Worm (Caenorhabditis elegans) whole organism, L3 larva: ENCODE measurements around the gene C36H8.1.

ENCODE experiments used
- aly-2 ChIP-seq: fragments of 150-350 bp; optimal IDR thresholded peaks from 2 replicates; lab custom pipeline; 2014; ENCODE audit warnings: missing biosample characterization, missing genetic modification characterization
- ama-1 ChIP-seq: fragments of 150-350 bp; optimal IDR thresholded peaks from 2 replicates; lab custom pipeline; 2018
- ceh-82 ChIP-seq: fragments of 150-350 bp; optimal IDR thresholded peaks from 2 replicates; lab custom pipeline; 2014; ENCODE audit warnings: missing biosample characterization, missing genetic modification characterization
- egl-27 ChIP-seq: sonication (generic microtip); optimal IDR thresholded peaks from 4 replicates; lab custom pipeline; 2017; ENCODE audit warnings: missing biosample characterization, missing genetic modification reagents, missing genetic modification characterization
- elt-1 ChIP-seq: fragments of 150-350 bp; optimal IDR thresholded peaks from 2 replicates; lab custom pipeline; 2014; ENCODE audit warnings: missing biosample characterization, missing genetic modification characterization
- nhr-11 ChIP-seq: fragments of 150-350 bp; optimal IDR thresholded peaks from 2 replicates; lab custom pipeline; 2014; ENCODE audit warnings: missing biosample characterization, missing genetic modification characterization
- nhr-12 ChIP-seq: fragments of 150-350 bp; optimal IDR thresholded peaks from 2 replicates; lab custom pipeline; 2014; ENCODE audit warnings: missing biosample characterization, missing genetic modification characterization
- tbx-2 ChIP-seq: sonication (generic microtip); optimal IDR thresholded peaks from 2 replicates; lab custom pipeline; 2016; ENCODE audit warnings: mild to moderate bottlenecking, missing genetic modification characterization, missing compliant biosample characterization
- unc-39 ChIP-seq: sonication (generic microtip); optimal IDR thresholded peaks from 4 replicates; lab custom pipeline; 2017; ENCODE audit warnings: missing biosample characterization, missing genetic modification characterization
- unc-62 ChIP-seq: fragments of 150-350 bp; sonication (generic microtip); optimal IDR thresholded peaks from 4 replicates; lab custom pipeline; 2014; ENCODE audit warnings: missing biosample characterization, missing genetic modification reagents, missing genetic modification characterization
- ztf-11 ChIP-seq: fragments of 150-350 bp; optimal IDR thresholded peaks from 2 replicates; lab custom pipeline; 2014; ENCODE audit warnings: missing biosample characterization, missing genetic modification characterization

DNA sequence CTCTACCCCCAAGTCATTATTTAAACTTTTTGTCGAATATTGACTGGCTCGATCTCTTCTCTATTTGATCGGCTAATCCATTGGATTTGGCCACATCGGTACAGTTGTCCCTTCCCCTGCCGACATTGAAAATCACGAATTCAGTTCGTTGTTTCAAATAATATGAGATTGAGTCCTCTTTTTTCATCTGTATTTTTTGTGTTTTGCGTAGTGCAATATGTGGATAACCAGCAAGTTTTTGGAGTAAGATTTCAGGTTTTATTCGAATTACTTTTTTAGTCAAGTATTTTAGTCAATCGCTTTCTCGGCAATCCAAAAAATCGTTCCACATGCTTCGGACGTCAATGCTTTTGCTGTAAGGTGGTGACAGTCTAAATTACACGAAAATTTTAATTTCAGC is 44.5 kb upstream of the C36H8.1 start, which contains the start of gene F07C6.3:
- TF ChIP-seq unc-39 (tag; lab: Kevin White, UChicago) (no peak), egl-27 (tag; lab: Kevin White, UChicago) (no peak), ama-1 (lab: Kevin White, UChicago) (no peak), unc-62 (no peak), tbx-2 (tag; lab: Kevin White, UChicago) (no peak), nhr-11 (tag; lab: Kevin White, UChicago) (no peak), elt-1 (tag; lab: Kevin White, UChicago) (no peak), nhr-12 (tag; lab: Kevin White, UChicago) (no peak), ztf-11 (no peak), ceh-82 (tag; lab: Kevin White, UChicago) (no peak), aly-2 (tag; lab: Kevin White, UChicago) (no peak)
